Worm (Caenorhabditis elegans): ENCODE results near the gene Y54G2A.38.

Y54G2A.38 gene

ce11 chrIV:2734675-2735074, 24.6 kb upstream of the Y54G2A.38 start:
- TF ChIP-seq lin-32 (GFP tag; optimal IDR thresholded peaks at IDR 0.05) = no peak

ce11 chrIV:2736575-2736974, 22.7 kb upstream of the Y54G2A.38 start:
- TF ChIP-seq ztf-11 (tag; optimal IDR thresholded peaks at IDR 0.05) = no peak
- no peak for TF ChIP-seq sem-2 (GFP tag; optimal IDR thresholded peaks at IDR 0.05)
- TF ChIP-seq tbx-8 (GFP tag; optimal IDR thresholded peaks at IDR 0.05) = no peak
- no peak for TF ChIP-seq ceh-43 (GFP tag; optimal IDR thresholded peaks at IDR 0.05)

ce11 chrIV:2738466-2738865, 20.8 kb upstream of the Y54G2A.38 start:
- no peak for TF ChIP-seq lin-13 (tag; optimal IDR thresholded peaks at IDR 0.05)
- TF ChIP-seq nhr-12 (tag; optimal IDR thresholded peaks at IDR 0.05) = no peak
- TF ChIP-seq blmp-1 (tag; optimal IDR thresholded peaks at IDR 0.05) = no peak
- TF ChIP-seq unc-120 (tag; optimal IDR thresholded peaks at IDR 0.05; ENCODE audit: poor library complexity, severe bottlenecking) = no peak
- TF ChIP-seq cnd-1 (tag; optimal IDR thresholded peaks at IDR 0.05) = no peak
- TF ChIP-seq snpc-4 (tag; optimal IDR thresholded peaks at IDR 0.05) = no peak
- TF ChIP-seq ceh-39 (tag; optimal IDR thresholded peaks at IDR 0.05) = no peak
- no peak for TF ChIP-seq drap-1 (GFP tag; optimal IDR thresholded peaks at IDR 0.05)
- no peak for TF ChIP-seq lin-32 (GFP tag; optimal IDR thresholded peaks at IDR 0.05)
- no peak for TF ChIP-seq mls-2 (tag; optimal IDR thresholded peaks at IDR 0.05)
- TF ChIP-seq mab-5 (tag; optimal IDR thresholded peaks at IDR 0.05) = no peak
- TF ChIP-seq ztf-11 (tag; optimal IDR thresholded peaks at IDR 0.05) = no peak
- no peak for TF ChIP-seq sptf-1 (tag; optimal IDR thresholded peaks at IDR 0.05)
- no peak for TF ChIP-seq nhr-28 (tag; optimal IDR thresholded peaks at IDR 0.05)
- TF ChIP-seq unc-39 (tag; optimal IDR thresholded peaks at IDR 0.05) = no peak
- no peak for TF ChIP-seq pha-4 (tag; optimal IDR thresholded peaks at IDR 0.05)
- TF ChIP-seq M03D4.4 (tag; optimal IDR thresholded peaks at IDR 0.05) = no peak
- TF ChIP-seq tbx-8 (GFP tag; optimal IDR thresholded peaks at IDR 0.05) = no peak

ce11 chrIV:2740035-2740434, 19.2 kb upstream of the Y54G2A.38 start:
- TF ChIP-seq sptf-1 (tag; optimal IDR thresholded peaks at IDR 0.05) = peak; percentile 27
- peak; percentile 29 for TF ChIP-seq M03D4.4 (tag; optimal IDR thresholded peaks at IDR 0.05)
- TF ChIP-seq drap-1 (GFP tag; optimal IDR thresholded peaks at IDR 0.05) = peak; percentile 1

- no peak for TF ChIP-seq ceh-83 (GFP tag; optimal IDR thresholded peaks at IDR 0.05)
- no peak for TF ChIP-seq lin-13 (tag; optimal IDR thresholded peaks at IDR 0.05)
- TF ChIP-seq zip-8 (tag; optimal IDR thresholded peaks at IDR 0.05) = no peak
- TF ChIP-seq elt-3 (tag; optimal IDR thresholded peaks at IDR 0.05) = no peak
- no peak for TF ChIP-seq sptf-1 (tag; optimal IDR thresholded peaks at IDR 0.05)
- no peak for TF ChIP-seq unc-62 (GFP tag; optimal IDR thresholded peaks at IDR 0.05)
- no peak for TF ChIP-seq ztf-11 (tag; optimal IDR thresholded peaks at IDR 0.05)
- no peak for TF ChIP-seq ceh-39 (tag; optimal IDR thresholded peaks at IDR 0.05)
- TF ChIP-seq cnd-1 (tag; optimal IDR thresholded peaks at IDR 0.05) = no peak
- no peak for TF ChIP-seq hlh-1 (tag; optimal IDR thresholded peaks at IDR 0.05)
- TF ChIP-seq nhr-12 (tag; optimal IDR thresholded peaks at IDR 0.05) = no peak
- TF ChIP-seq drap-1 (GFP tag; optimal IDR thresholded peaks at IDR 0.05) = no peak
- TF ChIP-seq unc-120 (tag; optimal IDR thresholded peaks at IDR 0.05; ENCODE audit: poor library complexity, severe bottlenecking) = no peak
- no peak for TF ChIP-seq elt-1 (tag; optimal IDR thresholded peaks at IDR 0.05; ENCODE audit: borderline replicate concordance, insufficient read depth)
- no peak for TF ChIP-seq ham-2 (GFP tag; optimal IDR thresholded peaks at IDR 0.05)
These were observed 16.7 kb upstream of the Y54G2A.38 start, which contains the start of gene nhr-277 for ce11 chrIV:2742470-2743044. TSS of gene nhr-277 (plus strand) at chrIV:2742994.

ce11 chrIV:2747385-2748007, 11.8 kb upstream of the Y54G2A.38 start:
- TF ChIP-seq M03D4.4 (tag; optimal IDR thresholded peaks at IDR 0.05) (no peak), zip-8 (tag; optimal IDR thresholded peaks at IDR 0.05) (peak; percentile 88)
